Worm (Caenorhabditis elegans): Measurements from ENCODE around the gene F45E1.5.

ce11 chrX:8005967-8006366 lies 29.5 kb downstream of the F45E1.5 start:
- TF ChIP-seq med-1 (GFP tag; optimal IDR thresholded peaks at IDR 0.05; ENCODE audit: insufficient read depth) (no peak), ztf-23 (GFP tag; IDR thresholded peaks at IDR 0.05) (no peak), ztf-29 (GFP tag; IDR thresholded peaks at IDR 0.05) (no peak), tab-1 (GFP tag; IDR thresholded peaks at IDR 0.05) (no peak)
